Worm (Caenorhabditis elegans) whole organism, young adult: ENCODE data around the gene tag-131.

Experiments used
- F33H1.4 ChIP-seq: fragments of 200-800 bp; sonication (Bioruptor generic); IDR thresholded peaks from 2 replicates; pipeline ENCODE4 v1.3.6; 2022; ENCODE audit warnings: missing genetic modification reagents, missing genetic modification characterization, missing compliant biosample characterization
- ama-1 ChIP-seq, 3 experiments: fragments of 150-350 bp in 1 of 3; sonication (generic microtip) in 2 of 3; optimal IDR thresholded peaks; 2 replicates each; lab custom pipeline; 2014 to 2018; ENCODE audit warnings: missing biosample characterization in 2 of 3, missing genetic modification characterization in 2 of 3, missing genetic modification reagents in 2 of 3
- ccch-3 ChIP-seq: fragments of 200-800 bp; sonication (Bioruptor generic); optimal IDR thresholded peaks from 2 replicates; lab custom pipeline; 2018; ENCODE audit warnings: mild to moderate bottlenecking, missing genetic modification characterization, missing compliant biosample characterization
- efl-1 ChIP-seq: fragments of 150-350 bp; optimal IDR thresholded peaks from 2 replicates; lab custom pipeline; 2014; ENCODE audit warnings: missing biosample characterization, missing genetic modification reagents, missing genetic modification characterization
- hrde-1 ChIP-seq: sonication (generic microtip); optimal IDR thresholded peaks from 2 replicates; lab custom pipeline; 2016; ENCODE audit warnings: missing genetic modification characterization, mild to moderate bottlenecking, missing compliant biosample characterization, moderate library complexity, missing genotype, missing genetic modification reagents, borderline replicate concordance
- mcd-1 ChIP-seq: fragments of 200-800 bp; sonication (Bioruptor generic); IDR thresholded peaks from 2 replicates; pipeline ENCODE4 v1.3.6; 2022; ENCODE audit warnings: missing genetic modification reagents, missing genetic modification characterization, missing compliant biosample characterization
- mel-28 ChIP-seq: sonication (generic microtip); optimal IDR thresholded peaks from 2 replicates; lab custom pipeline; 2016; ENCODE audit warnings: borderline replicate concordance, mild to moderate bottlenecking, missing genetic modification characterization, missing compliant biosample characterization
- nfya-2 ChIP-seq: fragments of 200-800 bp; sonication (Bioruptor generic); IDR thresholded peaks from 2 replicates; pipeline ENCODE4 v1.3.6; 2022; ENCODE audit warnings: missing genetic modification reagents, missing genetic modification characterization, missing compliant biosample characterization
- pbrm-1 ChIP-seq: fragments of 200-800 bp; sonication (Bioruptor generic); IDR thresholded peaks from 2 replicates; pipeline ENCODE4 v1.3.6; 2022; ENCODE audit warnings: missing genetic modification reagents, missing genetic modification characterization, missing compliant biosample characterization
- sea-2 ChIP-seq: fragments of 200-800 bp; sonication (Bioruptor generic); IDR thresholded peaks from 2 replicates; pipeline ENCODE4 v1.3.6; 2022; ENCODE audit warnings: missing genetic modification characterization, missing compliant biosample characterization
- unc-62 ChIP-seq: fragments of 150-350 bp; optimal IDR thresholded peaks from 2 replicates; lab custom pipeline; 2014; ENCODE audit warnings: missing biosample characterization, missing genetic modification reagents, missing genetic modification characterization

ce11 chrIII:4320113-4320512 is 2.6 kb downstream of the tag-131 start, which contains the start of gene H38K22.6:
- TF ChIP-seq F33H1.4 (GFP tag; lab: Robert Waterston, UW) (no peak), unc-62 (GFP tag; lab: Kevin White, UChicago) (no peak), ama-1 (optimal IDR thresholded peaks at IDR 0.05; lab: Kevin White, UChicago) (no peak), ama-1 (GFP tag; optimal IDR thresholded peaks at IDR 0.05; lab: Kevin White, UChicago) (no peak), ccch-3 (no peak), hrde-1 (tag; lab: Kevin White, UChicago) (no peak), mcd-1 (GFP tag; lab: Robert Waterston, UW) (no peak), efl-1 (GFP tag; lab: Kevin White, UChicago) (no peak), pbrm-1 (GFP tag; lab: Robert Waterston, UW) (no peak), nfya-2 (GFP tag; lab: Robert Waterston, UW) (no peak), sea-2 (GFP tag; lab: Robert Waterston, UW) (no peak), mel-28 (tag; lab: Kevin White, UChicago) (no peak)
